Fruit fly (Drosophila melanogaster) whole organism, embryonic: ENCODE data around the gene CG13054.

Experiments
- BEAF-32 ChIP-seq: fragments of 200-800 bp; sonication (Bioruptor generic); optimal IDR thresholded peaks from 3 replicates; lab custom pipeline; 2017; ENCODE audit warnings: missing biosample characterization, missing genetic modification characterization, mild to moderate bottlenecking, moderate library complexity, missing genetic modification reagents
- Bgb ChIP-seq: fragments of 200-800 bp; sonication (Bioruptor generic); IDR thresholded peaks from 2 replicates; pipeline ENCODE4 v1.3.6; 2022; ENCODE audit warnings: missing biosample characterization, missing genetic modification characterization; ENCODE audit not compliant: partially characterized antibody
- CG10267 ChIP-seq: fragments of 200-800 bp; sonication (Bioruptor generic); optimal IDR thresholded peaks from 2 replicates; lab custom pipeline; 2018; ENCODE audit warnings: missing biosample characterization, mild to moderate bottlenecking, missing genetic modification characterization, moderate library complexity
- CG12659 ChIP-seq: fragments of 200-800 bp; sonication (Bioruptor generic); optimal IDR thresholded peaks from 3 replicates; lab custom pipeline; 2017; ENCODE audit warnings: mild to moderate bottlenecking, missing biosample characterization, missing genetic modification reagents, missing genetic modification characterization
- CG12769 ChIP-seq: fragments of 200-800 bp; sonication (Bioruptor generic); optimal IDR thresholded peaks from 2 replicates; lab custom pipeline; 2019; ENCODE audit warnings: missing biosample characterization, mild to moderate bottlenecking, missing genetic modification characterization, moderate library complexity
- CG13287 ChIP-seq: fragments of 200-800 bp; sonication (Bioruptor generic); IDR thresholded peaks from 2 replicates; pipeline ENCODE4 v1.3.6; 2022; ENCODE audit warnings: missing biosample characterization, missing genetic modification characterization; ENCODE audit not compliant: partially characterized antibody
- CG1647 ChIP-seq: fragments of 200-800 bp; sonication (Bioruptor generic); optimal IDR thresholded peaks from 3 replicates; lab custom pipeline; 2016; ENCODE audit warnings: missing biosample characterization, missing genetic modification characterization
- CG17359 ChIP-seq: fragments of 200-800 bp; sonication (Bioruptor generic); optimal IDR thresholded peaks from 3 replicates; lab custom pipeline; 2018; ENCODE audit warnings: missing biosample characterization, mild to moderate bottlenecking, missing genetic modification characterization, moderate library complexity
- CG17385 ChIP-seq: fragments of 200-800 bp; sonication (Bioruptor generic); optimal IDR thresholded peaks from 3 replicates; lab custom pipeline; 2018; ENCODE audit warnings: missing biosample characterization, mild to moderate bottlenecking, missing genetic modification characterization
- CG17912 ChIP-seq: fragments of 200-800 bp; sonication (Bioruptor generic); optimal IDR thresholded peaks from 2 replicates; lab custom pipeline; 2018; ENCODE audit warnings: missing biosample characterization, mild to moderate bottlenecking, missing genetic modification characterization
- CG2116 ChIP-seq: fragments of 200-800 bp; sonication (Bioruptor generic); optimal IDR thresholded peaks from 3 replicates; lab custom pipeline; 2018; ENCODE audit warnings: missing biosample characterization, mild to moderate bottlenecking, missing genetic modification characterization
- CG3281 ChIP-seq: fragments of 200-800 bp; sonication (Bioruptor generic); optimal IDR thresholded peaks from 3 replicates; lab custom pipeline; 2017; ENCODE audit warnings: missing biosample characterization, mild to moderate bottlenecking, missing genetic modification characterization
- CG3995 ChIP-seq: fragments of 200-800 bp; sonication (Bioruptor generic); optimal IDR thresholded peaks from 3 replicates; lab custom pipeline; 2016; ENCODE audit warnings: missing biosample characterization, missing genetic modification characterization
- CG4617 ChIP-seq: fragments of 200-800 bp; sonication (Bioruptor generic); optimal IDR thresholded peaks from 3 replicates; lab custom pipeline; 2016; ENCODE audit warnings: missing biosample characterization, missing genetic modification characterization, borderline replicate concordance
- CG6791 ChIP-seq: fragments of 200-800 bp; sonication (Bioruptor generic); IDR thresholded peaks from 3 replicates; pipeline ENCODE4 v1.3.6; 2022; ENCODE audit warnings: missing biosample characterization, missing genetic modification characterization; ENCODE audit not compliant: partially characterized antibody
- CTCF ChIP-seq: fragments of 200-800 bp; sonication (Bioruptor generic); optimal IDR thresholded peaks from 2 replicates; lab custom pipeline; 2017; ENCODE audit warnings: missing biosample characterization, mild to moderate bottlenecking, missing genetic modification characterization, moderate library complexity
- Dll ChIP-seq: fragments of 200-800 bp; sonication (Bioruptor generic); IDR thresholded peaks from 4 replicates; pipeline ENCODE4 v1.3.6; 2022; ENCODE audit warnings: missing biosample characterization, missing genetic modification characterization; ENCODE audit not compliant: partially characterized antibody
- Dp ChIP-seq: fragments of 200-800 bp; sonication (Bioruptor generic); optimal IDR thresholded peaks from 2 replicates; lab custom pipeline; 2018; ENCODE audit warnings: missing biosample characterization, mild to moderate bottlenecking, missing genetic modification characterization, moderate library complexity
- ERR ChIP-seq: fragments of 200-800 bp; sonication (Bioruptor generic); optimal IDR thresholded peaks from 2 replicates; lab custom pipeline; 2016; ENCODE audit warnings: missing biosample characterization, missing genetic modification characterization
- Elba2 ChIP-seq: fragments of 200-800 bp; sonication (Bioruptor generic); optimal IDR thresholded peaks from 3 replicates; lab custom pipeline; 2016; ENCODE audit warnings: missing biosample characterization, missing genetic modification characterization
- Ets97D ChIP-seq: fragments of 200-800 bp; sonication (Bioruptor generic); optimal IDR thresholded peaks from 3 replicates; lab custom pipeline; 2016; ENCODE audit warnings: missing biosample characterization, missing genetic modification characterization
- HmgD ChIP-seq: fragments of 200-800 bp; sonication (Bioruptor generic); optimal IDR thresholded peaks from 3 replicates; lab custom pipeline; 2016; ENCODE audit warnings: missing biosample characterization, missing genetic modification characterization
- Hr3 ChIP-seq: fragments of 200-800 bp; sonication (Bioruptor generic); optimal IDR thresholded peaks from 3 replicates; lab custom pipeline; 2016; ENCODE audit warnings: missing biosample characterization, missing genetic modification characterization
- Hsf ChIP-seq: fragments of 200-800 bp; sonication (Bioruptor generic); optimal IDR thresholded peaks from 3 replicates; lab custom pipeline; 2016; ENCODE audit warnings: missing biosample characterization, missing genetic modification characterization
- Lpt ChIP-seq: fragments of >200 bp; optimal IDR thresholded peaks from 2 replicates; lab custom pipeline; 2018; ENCODE audit warnings: missing biosample characterization, missing genetic modification characterization
- Meics ChIP-seq: fragments of 200-800 bp; sonication (Bioruptor generic); optimal IDR thresholded peaks from 2 replicates; lab custom pipeline; 2017; ENCODE audit warnings: missing biosample characterization, mild to moderate bottlenecking, missing genetic modification characterization
- Myb ChIP-seq: fragments of 200-800 bp; sonication (Bioruptor generic); optimal IDR thresholded peaks from 2 replicates; lab custom pipeline; 2016; ENCODE audit warnings: missing biosample characterization, missing genetic modification characterization
- NfI ChIP-seq: fragments of 200-800 bp; sonication (Bioruptor generic); optimal IDR thresholded peaks from 3 replicates; lab custom pipeline; 2018; ENCODE audit warnings: missing biosample characterization, mild to moderate bottlenecking, missing genetic modification characterization, moderate library complexity
- Ravus ChIP-seq: fragments of 200-800 bp; sonication (Bioruptor generic); IDR thresholded peaks from 2 replicates; pipeline ENCODE4 v1.3.6; 2022; ENCODE audit warnings: missing biosample characterization, missing genetic modification characterization
- Sry-δ ChIP-seq: fragments of 200-800 bp; sonication (Bioruptor generic); optimal IDR thresholded peaks from 2 replicates; lab custom pipeline; 2016; ENCODE audit warnings: missing biosample characterization, missing genetic modification characterization
- al ChIP-seq: fragments of 200-800 bp; sonication (Bioruptor generic); IDR thresholded peaks from 2 replicates; pipeline ENCODE4 v1.3.6; 2022; ENCODE audit warnings: missing biosample characterization, missing genetic modification characterization
- ap ChIP-seq: fragments of 200-800 bp; sonication (Bioruptor generic); IDR thresholded peaks from 2 replicates; pipeline ENCODE4 v1.3.6; 2022; ENCODE audit warnings: missing biosample characterization, missing genetic modification characterization
- ash1 ChIP-seq: fragments of 200-800 bp; sonication (Bioruptor generic); optimal IDR thresholded peaks from 2 replicates; lab custom pipeline; 2018; ENCODE audit warnings: missing biosample characterization, mild to moderate bottlenecking, missing genetic modification characterization
- bbx ChIP-seq: fragments of 200-800 bp; sonication (Bioruptor generic); IDR thresholded peaks from 2 replicates; pipeline ENCODE4 v1.3.6; 2022; ENCODE audit warnings: missing biosample characterization, missing genetic modification characterization; ENCODE audit not compliant: partially characterized antibody
- bcd ChIP-seq: fragments of 200-800 bp; sonication (Bioruptor generic); optimal IDR thresholded peaks from 2 replicates; lab custom pipeline; 2017; ENCODE audit warnings: missing biosample characterization, mild to moderate bottlenecking, missing genetic modification characterization
- crp ChIP-seq, 2 experiments: fragments of 200-800 bp; sonication (Bioruptor generic); optimal IDR thresholded peaks; 2 replicates in 1 of 2; 3 replicates in 1 of 2; lab custom pipeline; 2017; ENCODE audit warnings: missing biosample characterization in 2 of 2, missing genetic modification characterization in 2 of 2, mild to moderate bottlenecking in 1 of 2, moderate library complexity in 1 of 2
- dmrt11E ChIP-seq: fragments of 200-800 bp; sonication (Bioruptor generic); optimal IDR thresholded peaks from 3 replicates; lab custom pipeline; 2018; ENCODE audit warnings: missing biosample characterization, mild to moderate bottlenecking, missing genetic modification characterization, moderate library complexity
- fru ChIP-seq: fragments of >200 bp; optimal IDR thresholded peaks from 2 replicates; lab custom pipeline; 2017
- ftz-f1 ChIP-seq: fragments of 200-800 bp; sonication (Bioruptor generic); optimal IDR thresholded peaks from 2 replicates; lab custom pipeline; 2016; ENCODE audit warnings: missing biosample characterization, missing genetic modification characterization
- gfzf ChIP-seq: fragments of 200-800 bp; sonication (Bioruptor generic); optimal IDR thresholded peaks from 2 replicates; lab custom pipeline; 2016; ENCODE audit warnings: missing biosample characterization, mild to moderate bottlenecking, missing genetic modification characterization, moderate library complexity
- gro ChIP-seq: fragments of 200-800 bp; sonication (Bioruptor generic); optimal IDR thresholded peaks from 2 replicates; lab custom pipeline; 2016; ENCODE audit warnings: missing biosample characterization, missing genetic modification characterization
- her ChIP-seq: fragments of 200-800 bp; sonication (Bioruptor generic); optimal IDR thresholded peaks from 2 replicates; lab custom pipeline; 2016; ENCODE audit warnings: missing biosample characterization, missing genetic modification characterization
- knrl ChIP-seq: fragments of 200-800 bp; sonication (Bioruptor generic); IDR thresholded peaks from 3 replicates; pipeline ENCODE4 v1.3.6; 2022; ENCODE audit warnings: missing biosample characterization, missing genetic modification characterization; ENCODE audit not compliant: partially characterized antibody
- nerfin-1 ChIP-seq: fragments of 200-800 bp; sonication (Bioruptor generic); optimal IDR thresholded peaks from 3 replicates; lab custom pipeline; 2019; ENCODE audit warnings: missing biosample characterization, mild to moderate bottlenecking, missing genetic modification characterization, moderate library complexity
- pzg ChIP-seq: fragments of 200-800 bp; sonication (Bioruptor generic); optimal IDR thresholded peaks from 3 replicates; lab custom pipeline; 2018; ENCODE audit warnings: missing biosample characterization, mild to moderate bottlenecking, missing genetic modification characterization, moderate library complexity
- sens ChIP-seq: fragments of 200-800 bp; sonication (Bioruptor generic); peaks from one replicate; lab custom pipeline; 2016; ENCODE audit warnings: missing biosample characterization, missing genetic modification characterization
- sna ChIP-seq: fragments of 200-800 bp; sonication (Bioruptor generic); IDR thresholded peaks from 2 replicates; pipeline ENCODE4 v1.3.6; 2022; ENCODE audit warnings: missing biosample characterization, missing genetic modification characterization; ENCODE audit not compliant: partially characterized antibody
- trem ChIP-seq: fragments of 200-800 bp; optimal IDR thresholded peaks from 3 replicates; lab custom pipeline; 2019; ENCODE audit warnings: missing biosample characterization, mild to moderate bottlenecking, missing genetic modification characterization, moderate library complexity
- tx ChIP-seq: fragments of 200-800 bp; sonication (Bioruptor generic); optimal IDR thresholded peaks from 2 replicates; lab custom pipeline; 2016; ENCODE audit warnings: missing biosample characterization, missing genetic modification characterization
- z ChIP-seq: fragments of 200-800 bp; sonication (Bioruptor generic); IDR thresholded peaks from 3 replicates; pipeline ENCODE4 v1.3.6; 2022; ENCODE audit warnings: missing biosample characterization, missing genetic modification characterization

Gene CG13054

dm6 chr3L:16231857-16232256 is 25.1 kb downstream of the CG13054 start, which contains the start of the genes PDCD-5 and MED10 (continued):
- TF ChIP-seq bcd (peak; percentile 59), gro (GFP tag; lab: Kevin White, UChicago) (peak; percentile 52), CG12659 (GFP tag; lab: Kevin White, UChicago) (peak; percentile 60), z (GFP tag; lab: Robert Waterston, UW) (no peak), ERR (GFP tag; lab: Kevin White, UChicago) (peak; percentile 27), CG17385 (peak; percentile 99), Hsf (GFP tag; lab: Kevin White, UChicago) (peak; percentile 24), trem (tag; lab: Kevin White, UChicago) (peak; percentile 42), ap (GFP tag; lab: Robert Waterston, UW) (no peak), Bgb (GFP tag; lab: Robert Waterston, UW) (peak; percentile 28; the same call in 1 of the 2 replicates), gfzf (GFP tag; lab: Kevin White, UChicago) (peak; percentile 96), Elba2 (GFP tag; lab: Kevin White, UChicago) (peak; percentile 44), CG6791 (GFP tag; lab: Robert Waterston, UW) (peak; percentile 32; the same call in 2 of the 3 replicates), dmrt11E (tag; lab: Kevin White, UChicago) (peak; percentile 24), BEAF-32 (GFP tag; lab: Kevin White, UChicago) (peak; percentile 53), CTCF (peak; percentile 54), Myb (GFP tag; lab: Kevin White, UChicago) (peak; percentile 33), Sry-δ (GFP tag; lab: Kevin White, UChicago) (peak; percentile 57), Ravus (no peak), NfI (GFP tag; lab: Kevin White, UChicago) (peak; percentile 35), CG1647 (GFP tag; lab: Kevin White, UChicago) (no peak), al (GFP tag; lab: Robert Waterston, UW) (no peak), ash1 (no peak), Ets97D (GFP tag; lab: Kevin White, UChicago) (peak; percentile 82), Hr3 (no peak), CG17912 (peak; percentile 55), Lpt (GFP tag; lab: Kevin White, UChicago) (no peak), CG3995 (peak; percentile 69), sna (0 out of 2 replicates have a peak, but pooled peaks have one; percentile 29), knrl (GFP tag; lab: Robert Waterston, UW) (peak; percentile 30; the same call in 1 of the 3 replicates), crp (GFP tag; optimal IDR thresholded peaks at IDR 0.05; lab: Kevin White, UChicago) (peak in 1 of 2 experiments; percentile 72), CG4617 (GFP tag; lab: Kevin White, UChicago) (peak; percentile 100), CG17359 (tag; lab: Kevin White, UChicago) (peak; percentile 45), CG12769 (no peak), CG2116 (GFP tag; lab: Kevin White, UChicago) (peak; percentile 18), tx (no peak), CG10267 (tag; lab: Kevin White, UChicago) (peak; percentile 34), pzg (peak; percentile 93), Dll (GFP tag; lab: Robert Waterston, UW) (no peak), fru (lab: Kevin White, UChicago) (no peak), her (GFP tag; lab: Kevin White, UChicago) (peak; percentile 100), bbx (GFP tag; lab: Robert Waterston, UW) (0 out of 2 replicates have a peak, but pooled peaks have one; percentile 28), Dp (peak; percentile 38), sens (GFP tag; lab: Kevin White, UChicago) (peak; percentile 84), Meics (GFP tag; lab: Kevin White, UChicago) (no peak), HmgD (GFP tag; lab: Kevin White, UChicago) (peak; percentile 35), ftz-f1 (GFP tag; lab: Kevin White, UChicago) (peak; percentile 47), CG3281 (peak; percentile 72), CG13287 (GFP tag; lab: Robert Waterston, UW) (peak; percentile 36; the same call in 1 of the 2 replicates), nerfin-1 (tag; lab: Kevin White, UChicago) (peak; percentile 64)
